Fruit fly (Drosophila melanogaster) ovary, adult (tissue): ENCODE measurements around the gene CG7706.

ENCODE experiments used
- CG17801 ChIP-seq: fragments of 200-800 bp; optimal IDR thresholded peaks from 2 replicates; lab custom pipeline; 2019; ENCODE audit warnings: missing biosample characterization, mild to moderate bottlenecking, missing genetic modification characterization, moderate library complexity; ENCODE audit not compliant: partially characterized antibody

Gene CG7706

dm6 chr3R:18681054-18681453 is 3.4 kb downstream of the CG7706 start:
- TF ChIP-seq CG17801 (GFP tag; lab: Kevin White, UChicago), result no peak

- no peak for TF ChIP-seq CG17801 (GFP tag; lab: Kevin White, UChicago)
Measured at dm6 chr3R:18692619-18693018, 15.0 kb downstream of the CG7706 start, which contains the start of gene Muc91C. Muc91C (minus strand) TSS chr3R:18692719.

dm6 chr3R:18693611-18694010 is 16.0 kb downstream of the CG7706 start, which contains the start of gene CG14300:
CG14300 (minus strand) TSS chr3R:18693711.
- no peak for TF ChIP-seq CG17801 (GFP tag; lab: Kevin White, UChicago)

- TF ChIP-seq CG17801 (GFP tag; lab: Kevin White, UChicago), result no peak
Measured at dm6 chr3R:18694952-18695351, 17.3 kb downstream of the CG7706 start, which contains the start of gene CG34282. CG34282 (plus strand) TSS chr3R:18695252.

DNA sequence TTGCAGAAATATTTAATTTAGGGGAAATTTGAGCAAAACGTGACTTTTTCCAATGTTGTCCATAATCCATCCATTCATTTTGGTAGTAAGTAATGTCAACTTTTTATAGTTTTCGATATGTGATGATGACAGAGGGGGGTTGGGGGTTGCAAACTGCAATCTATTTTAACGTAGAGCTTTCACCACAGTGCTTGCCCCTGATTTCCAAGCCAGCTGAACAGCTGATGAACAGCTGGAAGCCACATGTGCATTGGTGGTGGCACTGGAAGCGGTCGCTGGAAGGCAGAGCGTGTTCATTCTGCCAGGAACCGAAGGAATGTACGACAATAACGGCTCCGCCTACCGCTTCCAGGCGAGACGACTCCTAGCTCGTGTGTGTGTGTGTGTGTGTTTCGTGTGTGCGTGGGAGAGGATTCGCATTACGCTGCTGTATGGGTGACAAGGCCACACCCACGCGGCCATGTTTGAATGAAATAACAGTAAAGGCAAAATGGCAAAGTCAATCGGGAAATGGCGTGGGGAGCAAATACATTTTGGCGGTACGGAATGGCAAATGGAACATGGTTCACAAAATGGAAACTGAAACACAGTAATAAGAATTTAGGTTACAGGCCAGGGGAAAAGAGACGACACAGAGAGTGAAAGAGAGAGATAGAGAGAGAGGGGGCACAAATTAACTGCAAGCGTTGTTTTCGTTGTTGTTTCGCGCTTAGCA is 21.4 kb downstream of the CG7706 start:
- TF ChIP-seq CG17801 (GFP tag; lab: Kevin White, UChicago), result no peak

DNA sequence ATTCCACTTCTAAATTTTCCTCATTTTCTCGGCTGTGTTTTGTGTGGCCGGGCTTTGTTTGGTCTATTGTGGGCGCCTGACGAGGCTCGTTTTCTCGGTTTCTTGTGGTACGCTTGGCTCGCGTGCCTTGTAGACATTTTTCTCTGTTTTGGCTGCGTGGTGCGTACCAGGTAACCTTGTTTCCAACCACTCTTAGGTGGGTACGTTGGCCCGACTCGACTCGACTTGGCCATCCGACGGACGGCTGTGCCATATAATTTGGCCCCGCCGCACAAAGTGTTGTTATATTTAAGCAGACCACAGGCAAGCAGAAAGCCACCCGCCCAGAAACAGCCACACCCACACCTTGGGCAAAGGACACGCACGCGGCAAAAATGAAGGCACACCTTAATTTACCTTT is 25.9 kb downstream of the CG7706 start:
- TF ChIP-seq CG17801 (GFP tag; lab: Kevin White, UChicago), result no peak

- TF ChIP-seq CG17801 (GFP tag; lab: Kevin White, UChicago), result no peak
Measured at dm6 chr3R:18705150-18705549, 27.5 kb downstream of the CG7706 start, which contains the start of the genes ChAT and VAChT. ChAT (plus strand) TSS chr3R:18705501. VAChT (plus strand) TSS chr3R:18705501.

- TF ChIP-seq CG17801 (GFP tag; lab: Kevin White, UChicago), result no peak
Measured at dm6 chr3R:18706289-18706688, 28.7 kb downstream of the CG7706 start.

DNA sequence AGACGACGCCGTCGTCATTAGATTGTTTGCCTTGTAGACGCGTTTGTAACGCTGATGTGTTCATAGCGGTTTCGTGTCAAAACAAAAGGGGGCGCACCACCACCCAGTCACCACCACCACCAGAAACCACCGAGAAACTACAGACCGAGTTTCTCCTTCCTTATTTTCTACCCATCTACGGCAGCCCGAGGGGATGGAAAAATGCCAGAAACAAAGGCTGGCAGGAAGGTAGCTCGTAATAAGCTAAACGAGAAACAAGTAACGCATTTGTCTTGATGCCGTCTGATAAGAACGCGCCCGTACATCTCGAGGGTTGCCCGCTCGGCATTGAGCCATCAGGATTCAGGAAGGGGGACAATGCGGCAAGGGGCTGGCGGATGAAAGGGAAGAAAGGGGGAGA is 29.9 kb downstream of the CG7706 start:
- no peak for TF ChIP-seq CG17801 (GFP tag; lab: Kevin White, UChicago)

dm6 chr3R:18719767-18720341 is 42.2 kb downstream of the CG7706 start:
- TF ChIP-seq CG17801 (GFP tag; lab: Kevin White, UChicago), result no peak

DNA sequence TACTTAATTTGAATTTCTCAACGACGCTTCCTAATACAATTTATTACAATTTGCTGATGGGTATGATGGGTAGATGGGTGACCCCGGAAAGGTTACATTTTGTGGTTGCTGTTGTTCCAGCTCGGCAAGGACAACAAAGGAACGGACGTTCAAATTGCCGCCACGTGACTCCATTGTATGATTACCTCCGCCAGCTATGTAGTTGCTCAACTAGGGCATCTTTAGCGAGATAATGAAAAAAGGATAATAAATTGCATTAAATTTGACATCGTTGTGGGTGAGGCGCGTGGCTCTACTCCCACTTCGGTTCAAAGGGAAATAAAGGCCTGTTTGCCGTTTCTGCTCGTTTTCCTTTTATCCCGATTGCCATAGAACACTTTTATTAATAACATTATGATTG is 43.8 kb downstream of the CG7706 start:
- TF ChIP-seq CG17801 (GFP tag; lab: Kevin White, UChicago), result no peak

- TF ChIP-seq CG17801 (GFP tag; lab: Kevin White, UChicago), result no peak
Measured at dm6 chr3R:18722490-18722889, 44.9 kb downstream of the CG7706 start, which contains the start of gene CG34283. CG34283 (minus strand) TSS chr3R:18722590.

dm6 chr3R:18726334-18726733 is 48.7 kb downstream of the CG7706 start, which contains the start of gene CG7714:
CG7714 (minus strand) TSS chr3R:18726434.
- no peak for TF ChIP-seq CG17801 (GFP tag; lab: Kevin White, UChicago)

- no peak for TF ChIP-seq CG17801 (GFP tag; lab: Kevin White, UChicago)
Measured at dm6 chr3R:18728368-18728767, 50.8 kb downstream of the CG7706 start, which contains the start of gene CG7715. CG7715 (minus strand) TSS chr3R:18728468.
